Worm (Caenorhabditis elegans): ENCODE results near the gene Y54G2A.38.

DNA sequence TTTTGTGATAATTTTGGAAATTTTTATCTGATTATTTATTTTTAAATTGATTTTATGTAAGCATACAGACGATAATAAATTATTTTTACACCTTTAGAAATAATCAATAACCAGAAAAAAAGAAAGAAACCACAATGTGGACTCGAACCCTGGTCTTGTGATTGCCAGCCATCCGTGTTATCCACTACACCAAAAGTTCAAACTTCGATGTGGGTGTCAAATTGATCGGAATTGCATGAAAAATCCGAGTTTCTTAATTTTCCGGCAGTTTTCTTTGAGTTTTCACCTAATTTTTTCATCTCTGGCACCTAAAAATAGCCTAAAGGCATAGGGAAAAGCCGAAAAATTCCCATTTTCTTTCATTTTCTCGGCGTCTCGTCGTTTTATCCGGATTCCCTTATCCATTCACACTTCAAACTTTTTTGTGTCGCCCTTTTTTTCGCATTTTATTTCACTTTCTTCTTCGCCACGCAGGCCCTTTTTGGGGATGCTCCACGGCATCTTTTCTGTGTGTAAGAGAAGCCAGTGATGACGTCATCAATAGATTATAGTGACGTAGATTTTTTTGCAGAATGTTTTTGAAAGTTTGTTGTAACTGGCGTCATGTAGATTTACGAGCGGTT is 11.8 kb upstream of the Y54G2A.38 start:
- TF ChIP-seq ztf-4 (tag; optimal IDR thresholded peaks at IDR 0.05), result no peak
- TF ChIP-seq lin-13 (GFP tag; optimal IDR thresholded peaks at IDR 0.05), result no peak
- TF ChIP-seq nhr-23 (tag; optimal IDR thresholded peaks at IDR 0.05), result no peak
- no peak for TF ChIP-seq lin-39 (tag; optimal IDR thresholded peaks at IDR 0.05)
- no peak for TF ChIP-seq aly-2 (tag; optimal IDR thresholded peaks at IDR 0.05)
- TF ChIP-seq nhr-237 (tag; optimal IDR thresholded peaks at IDR 0.05), result no peak
- TF ChIP-seq alr-1 (tag; optimal IDR thresholded peaks at IDR 0.05), result no peak
- TF ChIP-seq blmp-1 (tag; optimal IDR thresholded peaks at IDR 0.05; ENCODE audit: insufficient read depth), result no peak

Measured in whole organism, L2 larva.